Fruit fly (Drosophila melanogaster): ENCODE results near the gene CG6168.

Gene CG6168

DNA sequence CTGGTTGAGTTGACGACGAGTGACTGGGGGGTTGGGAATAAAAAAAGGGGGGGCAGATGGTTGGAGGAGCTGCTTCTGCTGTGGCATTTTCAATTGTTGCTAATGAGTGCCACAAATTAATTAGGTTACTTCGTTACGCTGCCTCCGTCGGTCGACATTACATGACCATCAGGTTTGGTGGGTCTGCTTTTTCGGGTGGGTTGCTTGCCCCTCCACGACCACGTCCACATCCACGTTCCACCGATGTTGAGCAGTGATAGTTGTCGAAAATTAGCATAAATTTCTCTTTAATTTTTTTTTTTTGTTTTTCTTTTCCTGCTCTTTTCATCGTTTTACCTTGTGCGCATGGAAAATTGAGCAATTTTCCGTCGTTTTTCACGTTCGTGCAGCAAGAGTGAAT, 13.0 kb downstream of the CG6168 start:
- TF ChIP-seq Dll (optimal IDR thresholded peaks at IDR 0.05), result no peak
- no peak for TF ChIP-seq pan (optimal IDR thresholded peaks at IDR 0.05)
- no peak for TF ChIP-seq psq (optimal IDR thresholded peaks at IDR 0.05)
- TF ChIP-seq EcR (GFP tag; optimal IDR thresholded peaks at IDR 0.05), result no peak
- no peak for TF ChIP-seq usp (GFP tag; optimal IDR thresholded peaks at IDR 0.05)
- TF ChIP-seq CG8478 (optimal IDR thresholded peaks at IDR 0.05), result no peak

DNA sequence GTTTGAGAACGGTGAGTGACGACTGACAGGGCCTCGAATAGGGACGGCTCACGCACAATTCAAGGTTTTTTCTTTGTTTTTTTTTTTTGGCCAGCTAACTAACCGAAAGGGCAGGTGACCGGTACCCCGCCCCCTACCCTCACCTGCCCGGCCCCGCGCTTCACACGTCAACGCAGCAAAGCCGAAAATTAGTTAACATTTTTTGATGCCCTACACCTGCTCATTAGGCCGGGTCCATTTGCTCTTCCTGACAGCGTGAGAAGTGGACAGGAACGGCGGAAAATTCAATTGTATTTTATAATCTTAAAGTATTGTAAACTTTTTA, 14.5 kb downstream of the CG6168 start:
- TF ChIP-seq psq (optimal IDR thresholded peaks at IDR 0.05) (no peak), pan (optimal IDR thresholded peaks at IDR 0.05) (no peak), CG8478 (optimal IDR thresholded peaks at IDR 0.05) (no peak), Dll (optimal IDR thresholded peaks at IDR 0.05) (no peak), usp (GFP tag; optimal IDR thresholded peaks at IDR 0.05) (no peak), EcR (GFP tag; optimal IDR thresholded peaks at IDR 0.05) (no peak)

DNA sequence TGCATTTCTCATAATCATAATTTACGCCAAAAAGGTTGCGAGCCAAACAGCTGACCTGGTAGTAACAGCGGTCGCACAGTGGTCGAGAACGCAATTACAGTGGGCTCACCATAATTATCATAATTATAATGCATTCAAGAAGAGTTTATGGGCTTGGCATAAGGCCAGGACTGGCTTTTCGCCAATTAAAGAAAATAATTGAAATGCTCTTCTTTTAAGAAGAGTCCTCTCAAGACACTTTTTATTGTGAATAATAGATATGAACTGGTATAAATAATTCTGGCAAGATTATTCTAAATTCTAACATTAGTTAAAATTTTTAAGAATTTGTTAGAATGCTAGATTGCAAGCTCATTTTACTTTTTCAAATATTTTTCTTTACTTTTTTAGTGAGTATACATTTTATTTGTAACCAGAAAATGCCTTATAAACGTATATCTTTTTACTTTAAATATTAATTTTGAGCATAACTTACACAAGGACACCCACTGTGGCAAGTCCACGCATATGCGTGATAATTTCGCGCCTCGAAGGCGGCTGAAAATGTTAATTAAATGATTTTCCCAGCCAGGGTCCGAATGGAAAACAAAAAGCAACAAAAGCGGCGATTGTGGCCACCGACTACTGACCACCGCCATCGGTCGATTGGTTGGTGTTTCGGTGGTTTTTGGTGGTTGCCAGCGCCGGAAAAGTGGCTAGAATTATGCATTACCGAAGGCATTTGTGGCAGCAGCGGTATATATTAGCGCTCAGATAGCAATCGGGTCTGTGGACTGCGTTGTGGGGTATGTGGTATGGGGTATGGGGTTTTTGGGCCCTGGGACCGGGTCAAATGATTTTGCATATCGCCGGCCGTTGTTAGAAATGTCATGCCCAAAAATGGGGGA, 15.1 kb downstream of the CG6168 start:
- no peak for TF ChIP-seq EcR (GFP tag; optimal IDR thresholded peaks at IDR 0.05)
- no peak for TF ChIP-seq pan (optimal IDR thresholded peaks at IDR 0.05)
- no peak for TF ChIP-seq Dll (optimal IDR thresholded peaks at IDR 0.05)
- no peak for TF ChIP-seq psq (optimal IDR thresholded peaks at IDR 0.05)
- no peak for TF ChIP-seq usp (GFP tag; optimal IDR thresholded peaks at IDR 0.05)
- no peak for TF ChIP-seq CG8478 (optimal IDR thresholded peaks at IDR 0.05)

DNA sequence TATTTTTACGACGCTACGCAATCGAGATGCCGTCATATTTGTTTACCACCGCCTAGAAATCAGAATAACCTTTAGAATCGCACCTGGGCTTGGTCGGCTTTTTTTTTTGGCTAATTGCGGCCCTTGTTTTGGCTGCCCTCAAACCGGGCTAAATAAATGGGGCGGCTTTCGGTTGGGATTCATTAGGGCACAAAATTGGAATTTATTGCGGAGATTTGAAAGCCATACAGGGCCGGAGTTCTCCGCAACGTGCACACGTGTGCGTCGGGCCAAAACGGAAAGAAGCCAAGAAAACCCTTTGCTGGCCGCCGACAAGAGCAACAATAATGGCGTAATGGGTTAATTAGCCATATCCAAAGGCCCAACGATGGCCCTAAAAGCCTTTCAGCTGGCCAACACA, 16.2 kb downstream of the CG6168 start:
- TF ChIP-seq usp (GFP tag; optimal IDR thresholded peaks at IDR 0.05) (no peak), EcR (GFP tag; optimal IDR thresholded peaks at IDR 0.05) (no peak), pan (optimal IDR thresholded peaks at IDR 0.05) (no peak), Dll (optimal IDR thresholded peaks at IDR 0.05) (no peak), CG8478 (optimal IDR thresholded peaks at IDR 0.05) (no peak), psq (optimal IDR thresholded peaks at IDR 0.05) (no peak)

DNA sequence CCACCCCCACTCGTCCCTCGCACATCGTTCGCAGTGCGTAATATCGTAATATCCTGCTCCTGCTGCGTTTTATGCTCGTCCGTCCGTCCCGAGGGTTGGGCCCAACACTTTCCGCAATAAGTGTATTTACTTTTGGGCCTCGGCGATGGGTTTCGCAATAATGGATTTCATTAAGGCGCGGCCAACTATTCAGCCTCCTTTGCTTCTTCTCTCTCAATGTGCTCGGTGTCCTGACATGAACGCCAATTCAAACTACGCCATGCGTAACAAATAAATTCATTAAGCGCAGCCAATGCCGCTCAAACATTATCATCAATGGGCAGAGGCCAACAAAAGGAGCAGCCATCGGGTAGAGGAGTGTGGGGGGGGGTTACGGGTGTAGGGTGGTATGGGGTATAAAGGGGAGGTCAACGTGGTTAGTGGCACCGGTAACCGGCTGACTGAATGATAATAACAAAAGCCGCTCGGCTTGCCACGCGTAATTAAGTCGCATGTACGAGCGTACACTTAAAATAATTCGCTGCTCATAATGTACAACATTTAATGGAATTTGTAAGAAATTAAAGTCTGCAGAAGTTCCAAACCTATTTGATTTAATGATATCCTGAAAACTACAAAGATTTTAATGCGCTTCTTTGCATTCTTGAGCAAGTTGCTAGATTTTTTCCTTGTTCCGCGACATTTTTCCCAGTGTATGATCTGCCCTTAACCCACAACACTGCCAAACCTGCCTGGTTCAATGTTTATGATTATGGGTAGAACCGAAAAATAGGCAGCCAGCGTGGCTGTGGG, 17.9 kb downstream of the CG6168 start:
- TF ChIP-seq usp (GFP tag; optimal IDR thresholded peaks at IDR 0.05) (no peak), Dll (optimal IDR thresholded peaks at IDR 0.05) (no peak), EcR (GFP tag; optimal IDR thresholded peaks at IDR 0.05) (no peak), pan (optimal IDR thresholded peaks at IDR 0.05) (no peak), CG8478 (optimal IDR thresholded peaks at IDR 0.05) (no peak), psq (optimal IDR thresholded peaks at IDR 0.05) (no peak)

DNA sequence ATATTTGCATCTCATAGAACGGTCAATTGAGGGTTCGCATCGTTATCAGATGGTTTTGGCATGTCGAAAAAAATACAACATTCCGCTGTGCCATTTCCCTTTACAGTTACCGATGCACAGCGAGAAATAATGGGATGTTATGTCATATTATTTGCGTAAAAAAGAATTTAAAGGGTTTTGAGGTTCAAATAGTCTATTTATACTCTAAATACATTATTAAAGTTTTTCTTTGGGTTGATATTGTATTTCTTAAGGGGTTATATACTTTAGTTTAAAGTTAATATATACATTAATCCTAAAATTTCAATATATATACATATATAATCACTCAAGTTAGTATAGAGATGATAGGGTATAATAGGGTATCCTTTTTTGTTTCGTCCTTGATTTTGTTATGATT, 18.6 kb downstream of the CG6168 start:
- no peak for TF ChIP-seq Dll (optimal IDR thresholded peaks at IDR 0.05)
- no peak for TF ChIP-seq EcR (GFP tag; optimal IDR thresholded peaks at IDR 0.05)
- no peak for TF ChIP-seq psq (optimal IDR thresholded peaks at IDR 0.05)
- TF ChIP-seq CG8478 (optimal IDR thresholded peaks at IDR 0.05), result no peak
- TF ChIP-seq pan (optimal IDR thresholded peaks at IDR 0.05), result no peak
- no peak for TF ChIP-seq usp (GFP tag; optimal IDR thresholded peaks at IDR 0.05)

DNA sequence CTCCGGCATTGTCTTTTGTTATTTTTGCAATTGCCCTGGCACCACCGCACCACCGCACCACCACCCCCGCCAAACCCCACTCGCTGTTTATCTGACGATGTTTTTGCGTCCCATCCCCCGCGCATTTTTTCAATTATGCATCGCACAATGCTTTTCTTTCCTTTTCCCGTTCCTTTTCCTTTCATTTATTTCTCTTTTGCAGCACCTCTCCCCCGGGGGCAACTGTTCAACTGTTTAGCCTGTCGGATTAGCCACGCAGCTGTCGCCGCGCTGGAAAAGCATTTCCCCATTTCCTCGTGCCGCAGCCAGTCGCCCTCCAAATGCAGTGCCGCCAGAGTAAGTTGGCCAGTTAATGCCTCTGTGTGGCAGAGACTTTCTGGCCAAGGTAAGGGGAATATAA, 22.3 kb downstream of the CG6168 start:
- TF ChIP-seq pan (optimal IDR thresholded peaks at IDR 0.05) (no peak), psq (optimal IDR thresholded peaks at IDR 0.05) (no peak), Dll (optimal IDR thresholded peaks at IDR 0.05) (no peak)

DNA sequence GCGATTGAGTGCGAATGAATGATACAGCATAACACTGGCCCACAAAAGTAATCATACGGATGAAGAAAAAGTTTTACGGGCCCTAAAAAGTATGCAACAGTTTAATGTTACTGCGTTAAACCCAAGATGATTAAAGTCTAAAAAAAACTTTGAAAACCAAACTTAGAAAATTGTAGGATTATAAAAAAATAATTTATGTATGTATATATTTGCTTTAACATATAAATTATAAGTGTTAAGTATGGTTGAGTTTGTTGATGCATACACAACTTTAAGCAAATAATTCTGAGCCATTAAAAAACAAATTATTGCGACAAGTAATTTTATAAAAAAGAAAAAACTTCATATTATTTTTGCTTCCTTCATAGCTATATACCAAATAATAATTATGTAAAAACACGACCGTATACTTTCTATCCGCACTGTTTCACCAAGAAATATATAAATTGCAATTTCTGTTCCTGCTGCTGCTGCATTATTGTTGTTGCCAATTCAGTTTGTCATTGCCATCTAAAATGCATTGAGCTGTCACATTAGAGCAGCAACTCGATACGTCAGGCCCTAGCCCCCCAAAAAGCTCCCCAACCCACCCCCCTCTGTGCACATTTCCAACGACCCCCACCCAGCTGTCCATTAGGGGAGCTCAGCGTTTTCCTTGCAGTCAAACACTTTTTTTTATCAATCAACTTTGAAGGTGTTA, 23.0 kb downstream of the CG6168 start:
- no peak for TF ChIP-seq pan (optimal IDR thresholded peaks at IDR 0.05)
- TF ChIP-seq CG8478 (optimal IDR thresholded peaks at IDR 0.05), result no peak
- no peak for TF ChIP-seq psq (optimal IDR thresholded peaks at IDR 0.05)
- TF ChIP-seq Dll (optimal IDR thresholded peaks at IDR 0.05), result no peak
- no peak for TF ChIP-seq usp (GFP tag; optimal IDR thresholded peaks at IDR 0.05)
- no peak for TF ChIP-seq EcR (GFP tag; optimal IDR thresholded peaks at IDR 0.05)

DNA sequence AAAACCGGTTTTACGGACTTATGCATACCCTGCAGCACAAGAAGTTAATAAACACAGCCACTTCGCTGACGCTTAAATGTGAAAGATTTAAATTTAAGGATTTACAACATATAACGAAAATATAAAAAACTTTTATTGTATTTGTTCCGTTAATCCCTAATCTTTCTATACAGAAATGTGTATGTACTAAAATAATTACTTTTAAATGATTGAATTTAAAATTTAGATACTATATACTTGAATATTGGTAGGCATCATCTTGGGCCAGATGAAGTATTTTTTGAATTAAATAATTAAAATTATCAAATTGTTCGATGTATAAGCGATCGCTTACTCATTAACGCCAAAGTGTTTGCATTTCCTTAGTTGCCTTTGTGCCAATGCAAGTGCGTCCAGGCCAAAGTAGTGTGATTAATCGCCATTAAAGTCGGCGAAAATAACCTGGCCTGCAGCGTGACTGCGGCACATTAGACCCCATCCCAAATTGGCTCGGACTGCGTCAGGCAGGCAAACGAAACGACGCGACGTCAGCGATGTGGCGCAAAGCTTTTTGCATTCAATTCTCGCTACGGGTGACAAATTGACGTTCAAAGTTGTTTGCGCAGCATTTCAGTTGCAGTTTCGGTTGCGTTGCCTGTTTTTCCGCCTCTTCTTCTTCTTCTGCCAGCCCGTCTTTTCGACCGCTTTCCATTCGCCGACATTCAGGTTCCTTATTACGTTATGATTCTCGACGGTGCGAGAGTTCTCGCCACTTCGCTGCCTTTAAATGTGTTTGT, 23.7 kb downstream of the CG6168 start:
- TF ChIP-seq Dll (optimal IDR thresholded peaks at IDR 0.05) (no peak), psq (optimal IDR thresholded peaks at IDR 0.05) (no peak), usp (GFP tag; optimal IDR thresholded peaks at IDR 0.05) (no peak), pan (optimal IDR thresholded peaks at IDR 0.05) (no peak), CG8478 (optimal IDR thresholded peaks at IDR 0.05) (no peak), EcR (GFP tag; optimal IDR thresholded peaks at IDR 0.05) (no peak)

DNA sequence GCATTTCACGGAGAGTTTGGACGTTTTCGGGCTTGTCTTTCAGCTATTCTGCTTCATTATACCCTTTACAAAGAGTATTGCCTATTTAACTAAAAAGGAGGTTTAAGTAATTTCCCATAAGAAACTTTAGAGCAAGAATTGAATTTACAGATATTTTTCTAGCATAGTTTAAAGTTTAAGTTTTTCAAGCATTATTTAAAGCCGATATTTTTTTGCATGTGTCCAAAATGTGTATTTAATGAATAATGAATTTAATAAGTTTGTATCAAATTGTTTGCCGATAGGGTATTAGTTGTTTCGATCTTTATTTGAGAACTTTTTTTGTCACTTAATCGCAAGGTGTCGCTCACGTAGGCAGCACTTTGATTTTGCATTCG, 24.7 kb downstream of the CG6168 start:
- TF ChIP-seq EcR (GFP tag; optimal IDR thresholded peaks at IDR 0.05) (no peak), pan (optimal IDR thresholded peaks at IDR 0.05) (peak; percentile 15), psq (optimal IDR thresholded peaks at IDR 0.05) (no peak)

DNA sequence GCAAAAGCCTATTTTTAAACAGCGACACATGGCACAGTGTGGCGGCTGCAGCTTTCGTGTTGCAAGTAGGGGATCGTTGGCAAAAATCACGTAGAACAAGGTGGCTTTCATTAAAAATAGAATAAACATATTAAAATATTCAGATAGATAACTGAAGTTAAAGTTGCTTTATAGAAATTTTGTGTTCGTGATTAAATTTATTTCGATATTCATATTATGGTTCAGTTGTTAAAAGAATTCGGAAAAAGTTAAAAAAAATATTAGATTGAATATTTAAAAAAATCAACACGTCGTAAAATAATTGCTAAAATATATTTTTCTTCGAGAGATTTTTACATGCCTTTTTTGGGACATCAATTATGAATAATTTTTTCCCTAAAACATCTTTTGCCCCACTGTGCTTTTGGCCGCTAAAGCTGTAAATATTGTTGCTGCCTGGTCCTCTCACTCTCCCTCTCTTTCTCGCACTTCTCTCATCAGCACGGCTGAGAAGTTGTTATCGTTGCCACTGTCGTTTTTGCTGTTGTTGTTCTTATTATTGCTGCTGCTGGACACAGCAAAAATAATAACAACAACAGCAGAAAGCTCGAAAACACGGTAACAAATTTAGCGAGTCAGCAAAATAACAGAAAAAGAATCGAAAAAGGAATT, 25.2 kb downstream of the CG6168 start:
- TF ChIP-seq usp (GFP tag; optimal IDR thresholded peaks at IDR 0.05) (no peak), pan (optimal IDR thresholded peaks at IDR 0.05) (no peak), psq (optimal IDR thresholded peaks at IDR 0.05) (no peak), CG8478 (optimal IDR thresholded peaks at IDR 0.05) (no peak)

All from whole organism.